Worm (Caenorhabditis elegans) whole organism, L1 larva: ENCODE results near the gene luc-7L.

Experiments used
- ama-1 ChIP-seq: fragments of 150-350 bp; optimal IDR thresholded peaks from 2 replicates; lab custom pipeline; 2014
- dpl-1 ChIP-seq, 3 experiments: fragments of 150-350 bp in 2 of 3; sonication (generic microtip) in 1 of 3; optimal IDR thresholded peaks; 2 replicates each; lab custom pipeline; 2014 to 2017; ENCODE audit warnings: missing biosample characterization in 3 of 3, missing genetic modification characterization in 3 of 3, missing genetic modification reagents in 3 of 3
- egl-27 ChIP-seq, 2 experiments: fragments of 150-350 bp in 1 of 2; sonication (generic microtip); optimal IDR thresholded peaks; 3 replicates each; lab custom pipeline; 2017 to 2018; ENCODE audit warnings: missing biosample characterization in 2 of 2, missing genetic modification characterization in 2 of 2, missing genetic modification reagents in 2 of 2
- elt-2 ChIP-seq: sonication (generic microtip); optimal IDR thresholded peaks from 2 replicates; lab custom pipeline; 2016; ENCODE audit warnings: missing genetic modification characterization, mild to moderate bottlenecking, inconsistent platforms, missing compliant biosample characterization, missing genetic modification reagents
- fkh-10 ChIP-seq: sonication (generic microtip); optimal IDR thresholded peaks from 2 replicates; lab custom pipeline; 2017; ENCODE audit warnings: missing biosample characterization, missing genetic modification reagents, missing genetic modification characterization
- fkh-4 ChIP-seq: sonication (generic microtip); optimal IDR thresholded peaks from 2 replicates; lab custom pipeline; 2016; ENCODE audit warnings: missing compliant biosample characterization, missing genetic modification characterization, borderline replicate concordance
- isw-1 ChIP-seq: fragments of 200-800 bp; sonication (Bioruptor generic); IDR thresholded peaks from 2 replicates; pipeline ENCODE4 v1.3.6; 2022; ENCODE audit warnings: missing genetic modification characterization, missing compliant biosample characterization
- mab-9 ChIP-seq: fragments of 200-800 bp; sonication (Bioruptor generic); IDR thresholded peaks from 2 replicates; pipeline ENCODE4 v1.3.6; 2022; ENCODE audit warnings: missing genetic modification reagents, missing genetic modification characterization, missing compliant biosample characterization
- nhr-11 ChIP-seq: fragments of 150-350 bp; optimal IDR thresholded peaks from 2 replicates; lab custom pipeline; 2014; ENCODE audit warnings: missing biosample characterization, missing genetic modification characterization
- nhr-12 ChIP-seq: sonication (generic microtip); optimal IDR thresholded peaks from 2 replicates; lab custom pipeline; 2017; ENCODE audit warnings: missing biosample characterization, missing genetic modification characterization
- nhr-237 ChIP-seq: fragments of 150-350 bp; optimal IDR thresholded peaks from 2 replicates; lab custom pipeline; 2014; ENCODE audit warnings: missing biosample characterization, missing genetic modification characterization
- nhr-85 ChIP-seq: sonication (generic microtip); peaks from one replicate; lab custom pipeline; 2016; ENCODE audit warnings: missing genetic modification characterization, inconsistent platforms, missing compliant biosample characterization
- tbx-2 ChIP-seq: sonication (generic microtip); optimal IDR thresholded peaks from 2 replicates; lab custom pipeline; 2016; ENCODE audit warnings: missing genetic modification characterization, missing compliant biosample characterization

DNA sequence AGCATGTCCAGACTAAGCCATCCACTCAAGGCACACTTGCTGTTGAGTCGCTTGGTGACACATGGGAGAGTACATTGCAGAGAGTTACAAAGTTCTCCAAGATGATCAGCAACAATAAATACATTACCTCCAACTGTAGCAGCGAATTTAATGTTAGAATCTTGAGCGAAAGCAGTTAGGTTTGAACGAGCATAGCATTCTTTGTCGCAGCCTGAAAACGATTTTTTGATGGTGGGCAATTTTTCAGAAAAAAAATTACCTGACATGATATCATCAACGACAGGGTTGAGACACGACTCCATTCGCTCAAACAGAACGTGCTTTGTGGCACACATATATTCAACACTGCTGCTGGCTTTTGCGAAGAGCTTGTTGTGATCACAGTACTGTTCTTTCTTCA lies 44.3 kb downstream of the luc-7L start:
- TF ChIP-seq fkh-4 (tag; lab: Kevin White, UChicago) (no peak), elt-2 (tag; lab: Kevin White, UChicago) (no peak), tbx-2 (tag; lab: Kevin White, UChicago) (no peak), nhr-12 (no peak), ama-1 (lab: Kevin White, UChicago) (no peak), nhr-85 (tag; lab: Kevin White, UChicago) (no peak), nhr-11 (tag; lab: Kevin White, UChicago) (no peak), mab-9 (no peak), dpl-1 (GFP tag; optimal IDR thresholded peaks at IDR 0.05; lab: Kevin White, UChicago) (no peak), egl-27 (tag; optimal IDR thresholded peaks at IDR 0.05; lab: Kevin White, UChicago) (no peak), nhr-237 (tag; lab: Kevin White, UChicago) (no peak), fkh-10 (GFP tag; lab: Kevin White, UChicago) (no peak), isw-1 (GFP tag; lab: Robert Waterston, UW) (no peak)
